Fruit fly (Drosophila melanogaster) whole organism, prepupa: Measurements from ENCODE around the gene CG43254.

Experiments used
- CG10631 ChIP-seq: fragments of 200-800 bp; sonication (Bioruptor generic); optimal IDR thresholded peaks from 2 replicates; lab custom pipeline; 2016; ENCODE audit warnings: missing biosample characterization, missing genetic modification characterization
- CG1621 ChIP-seq: fragments of 200-800 bp; sonication (Bioruptor generic); optimal IDR thresholded peaks from 3 replicates; lab custom pipeline; 2018; ENCODE audit warnings: missing biosample characterization, mild to moderate bottlenecking, missing genetic modification characterization
- CG31627 ChIP-seq: fragments of 200-800 bp; sonication (Bioruptor generic); optimal IDR thresholded peaks from 3 replicates; lab custom pipeline; 2016; ENCODE audit warnings: missing biosample characterization, missing genetic modification characterization
- CG4318 ChIP-seq: fragments of 200-800 bp; sonication (Bioruptor generic); optimal IDR thresholded peaks from 3 replicates; lab custom pipeline; 2017; ENCODE audit warnings: missing biosample characterization, mild to moderate bottlenecking, missing genetic modification characterization
- CG6276 ChIP-seq: fragments of 200-800 bp; sonication (Bioruptor generic); optimal IDR thresholded peaks from 2 replicates; lab custom pipeline; 2017; ENCODE audit warnings: missing biosample characterization, mild to moderate bottlenecking, missing genetic modification characterization
- CG8319 ChIP-seq: fragments of 200-800 bp; sonication (Bioruptor generic); optimal IDR thresholded peaks from 3 replicates; lab custom pipeline; 2016; ENCODE audit warnings: missing biosample characterization, missing genetic modification characterization
- Ets21C ChIP-seq: fragments of 200-800 bp; sonication (Bioruptor generic); optimal IDR thresholded peaks from 3 replicates; lab custom pipeline; 2016; ENCODE audit warnings: missing biosample characterization, missing genetic modification characterization
- Hr4 ChIP-seq: fragments of 200-800 bp; sonication (Bioruptor generic); optimal IDR thresholded peaks from 3 replicates; lab custom pipeline; 2016; ENCODE audit warnings: missing biosample characterization, missing genetic modification characterization
- Sox102F ChIP-seq: fragments of 200-800 bp; sonication (Bioruptor generic); optimal IDR thresholded peaks from 2 replicates; lab custom pipeline; 2016; ENCODE audit warnings: missing biosample characterization, mild to moderate bottlenecking, missing genetic modification characterization
- dac ChIP-seq: fragments of 200-800 bp; sonication (Bioruptor generic); optimal IDR thresholded peaks from 2 replicates; lab custom pipeline; 2017; ENCODE audit warnings: missing biosample characterization, mild to moderate bottlenecking, missing genetic modification characterization
- pdm3 ChIP-seq: fragments of 200-800 bp; sonication (Bioruptor generic); optimal IDR thresholded peaks from 3 replicates; lab custom pipeline; 2016; ENCODE audit warnings: missing biosample characterization, missing genetic modification characterization

DNA sequence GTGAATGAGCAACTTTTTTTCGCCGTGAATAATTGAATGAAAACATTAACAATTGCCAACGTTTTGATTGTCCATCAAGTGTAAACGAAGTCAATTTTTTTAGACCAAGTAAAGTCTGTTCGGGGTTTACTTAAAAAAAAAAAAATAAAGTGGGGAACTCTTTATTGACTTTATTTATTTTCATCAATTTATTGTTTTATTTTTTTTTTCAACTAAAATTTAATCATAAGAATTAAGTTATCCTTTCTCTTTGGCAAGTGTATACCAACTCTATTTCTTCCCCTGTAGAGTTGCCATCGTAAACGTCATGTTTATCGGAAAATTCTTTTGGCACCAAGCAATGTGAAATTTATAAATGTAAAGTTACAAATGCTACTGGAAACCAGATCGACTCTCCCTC is 17.2 kb downstream of the CG43254 start, which contains the start of gene CG2616:
- TF ChIP-seq CG10631 (GFP tag; lab: Kevin White, UChicago) (no peak), CG4318 (GFP tag; lab: Kevin White, UChicago) (no peak), CG6276 (GFP tag; lab: Kevin White, UChicago) (no peak), Hr4 (no peak), Ets21C (GFP tag; lab: Kevin White, UChicago) (no peak), pdm3 (no peak), CG1621 (tag; lab: Kevin White, UChicago) (no peak), CG8319 (GFP tag; lab: Kevin White, UChicago) (no peak), CG31627 (no peak), dac (GFP tag; lab: Kevin White, UChicago) (no peak), Sox102F (GFP tag; lab: Kevin White, UChicago) (no peak)
